Comparison of ENCODE assay signal across 1 fruit fly cellular context in genomic region chr3L:17652878-17653700, dm6.
TF ChIP-seq lines count a peak whose summit lies in the region.

No protein-coding gene starts in this region.

TF ChIP-seq in whole organism, embryonic, 481 proteins besides CTCF, POLR2A, EP300 and RAD21 (continued from another document and continues in another):
- TF ChIP-seq aop (GFP tag; IDR thresholded peaks at IDR 0.05; lab: Robert Waterston, UW) (no peak), CG12299 (tag; optimal IDR thresholded peaks at IDR 0.05; lab: Kevin White, UChicago) (peak; percentile 48), CG15269 (tag; optimal IDR thresholded peaks at IDR 0.05; lab: Kevin White, UChicago) (no peak), mirr (GFP tag; optimal IDR thresholded peaks at IDR 0.05; lab: Kevin White, UChicago) (no peak), dan (GFP tag; IDR thresholded peaks at IDR 0.05; lab: Robert Waterston, UW) (no peak), gcm2 (GFP tag; optimal IDR thresholded peaks at IDR 0.05; lab: Kevin White, UChicago) (no peak), jigr1 (GFP tag; IDR thresholded peaks at IDR 0.05; lab: Robert Waterston, UW) (no peak), bcd (GFP tag; optimal IDR thresholded peaks at IDR 0.05; lab: Kevin White, UChicago) (peak; percentile 81), grau (tag; optimal IDR thresholded peaks at IDR 0.05; lab: Kevin White, UChicago) (peak; percentile 88), CG11504 (tag; optimal IDR thresholded peaks at IDR 0.05; lab: Kevin White, UChicago) (peak; percentile 55), NK7.1 (GFP tag; optimal IDR thresholded peaks at IDR 0.05; lab: Kevin White, UChicago) (peak; percentile 44), CG2202 (tag; optimal IDR thresholded peaks at IDR 0.05; lab: Kevin White, UChicago) (peak; percentile 41), sug (tag; optimal IDR thresholded peaks at IDR 0.05; lab: Kevin White, UChicago) (no peak), NC2β (GFP tag; optimal IDR thresholded peaks at IDR 0.05; lab: Kevin White, UChicago) (peak; percentile 82), CG10147 (GFP tag; optimal IDR thresholded peaks at IDR 0.05; lab: Kevin White, UChicago) (no peak), CG18764 (GFP tag; optimal IDR thresholded peaks at IDR 0.05; lab: Kevin White, UChicago) (peak; percentile 44), Mes4 (GFP tag; optimal IDR thresholded peaks at IDR 0.05; lab: Kevin White, UChicago) (no peak), Gug (GFP tag; IDR thresholded peaks at IDR 0.05; lab: Robert Waterston, UW) (no peak), kni (GFP tag; optimal IDR thresholded peaks at IDR 0.05; lab: Kevin White, UChicago) (peak; percentile 94), CG7963 (GFP tag; IDR thresholded peaks at IDR 0.05; lab: Robert Waterston, UW; ENCODE audit: partially characterized antibody) (no peak), CG18476 (GFP tag; optimal IDR thresholded peaks at IDR 0.05; lab: Kevin White, UChicago) (peak; percentile 12), CG42726 (GFP tag; IDR thresholded peaks at IDR 0.05; lab: Robert Waterston, UW; ENCODE audit: partially characterized antibody) (no peak), odd (GFP tag; optimal IDR thresholded peaks at IDR 0.05; lab: Kevin White, UChicago) (peak; percentile 49), cato (GFP tag; optimal IDR thresholded peaks at IDR 0.05; lab: Kevin White, UChicago; ENCODE audit: borderline replicate concordance) (no peak), unpg (GFP tag; optimal IDR thresholded peaks at IDR 0.05; lab: Kevin White, UChicago) (peak; percentile 27), tio (GFP tag; optimal IDR thresholded peaks at IDR 0.05; lab: Kevin White, UChicago) (no peak), Scr (GFP tag; IDR thresholded peaks at IDR 0.05; lab: Robert Waterston, UW; ENCODE audit: partially characterized antibody) (no peak), HmgZ (tag; optimal IDR thresholded peaks at IDR 0.05; lab: Kevin White, UChicago) (no peak), tgo (GFP tag; IDR thresholded peaks at IDR 0.05; lab: Robert Waterston, UW) (peak; percentile 33; the same call in 2 of the 3 replicates), Sox100B (GFP tag; optimal IDR thresholded peaks at IDR 0.05; lab: Kevin White, UChicago) (peak; percentile 67), CG5180 (GFP tag; optimal IDR thresholded peaks at IDR 0.05; lab: Kevin White, UChicago) (peak; percentile 64), tx (GFP tag; optimal IDR thresholded peaks at IDR 0.05; lab: Kevin White, UChicago) (no peak), da (GFP tag; optimal IDR thresholded peaks at IDR 0.05; lab: Kevin White, UChicago) (peak; percentile 33), exex (tag; optimal IDR thresholded peaks at IDR 0.05; lab: Kevin White, UChicago) (peak; percentile 4), dimm (GFP tag; IDR thresholded peaks at IDR 0.05; lab: Robert Waterston, UW) (no peak), CG12071 (GFP tag; optimal IDR thresholded peaks at IDR 0.05; lab: Kevin White, UChicago) (peak; percentile 37), CG12391 (tag; optimal IDR thresholded peaks at IDR 0.05; lab: Kevin White, UChicago) (no peak), Mrtf (GFP tag; IDR thresholded peaks at IDR 0.05; lab: Robert Waterston, UW) (peak; percentile 28; the same call in 1 of the 3 replicates), Bdp1 (GFP tag; optimal IDR thresholded peaks at IDR 0.05; lab: Kevin White, UChicago) (no peak), CG2875 (GFP tag; optimal IDR thresholded peaks at IDR 0.05; lab: Kevin White, UChicago) (peak; percentile 75), CG7372 (GFP tag; IDR thresholded peaks at IDR 0.05; lab: Robert Waterston, UW) (no peak), gce (GFP tag; IDR thresholded peaks at IDR 0.05; lab: Robert Waterston, UW) (peak; percentile 78), pros (GFP tag; optimal IDR thresholded peaks at IDR 0.05; lab: Kevin White, UChicago) (peak; percentile 81), CG34224 (GFP tag; IDR thresholded peaks at IDR 0.05; lab: Robert Waterston, UW; ENCODE audit: partially characterized antibody) (no peak), fd3F (GFP tag; optimal IDR thresholded peaks at IDR 0.05; lab: Kevin White, UChicago) (no peak), CG10959 (GFP tag; IDR thresholded peaks at IDR 0.05; lab: Robert Waterston, UW) (no peak; the same call in 1 of the 2 replicates), insv (GFP tag; optimal IDR thresholded peaks at IDR 0.05; lab: Kevin White, UChicago) (no peak), ems (GFP tag; optimal IDR thresholded peaks at IDR 0.05; lab: Kevin White, UChicago) (no peak), Sox102F (GFP tag; optimal IDR thresholded peaks at IDR 0.05; lab: Kevin White, UChicago) (peak; percentile 60), CG17568 (GFP tag; optimal IDR thresholded peaks at IDR 0.05; lab: Kevin White, UChicago) (peak; percentile 66), ftz-f1 (GFP tag; optimal IDR thresholded peaks at IDR 0.05; lab: Kevin White, UChicago) (peak; percentile 2), E2f1 (GFP tag; IDR thresholded peaks at IDR 0.05; lab: Robert Waterston, UW) (peak; percentile 71; the same call in 1 of the 2 replicates), gem (tag; optimal IDR thresholded peaks at IDR 0.05; lab: Kevin White, UChicago) (peak; percentile 54), CG14667 (GFP tag; IDR thresholded peaks at IDR 0.05; lab: Robert Waterston, UW) (peak; percentile 43; the same call in 1 of the 2 replicates), Xrp1 (GFP tag; IDR thresholded peaks at IDR 0.05; lab: Robert Waterston, UW) (peak; percentile 86), CG12155 (GFP tag; optimal IDR thresholded peaks at IDR 0.05; lab: Kevin White, UChicago) (no peak), CG14965 (GFP tag; optimal IDR thresholded peaks at IDR 0.05; lab: Kevin White, UChicago; ENCODE audit: borderline replicate concordance) (peak; percentile 29), CG6272 (GFP tag; IDR thresholded peaks at IDR 0.05; lab: Robert Waterston, UW) (no peak), en (GFP tag; optimal IDR thresholded peaks at IDR 0.05; lab: Kevin White, UChicago) (no peak), CG10565 (GFP tag; optimal IDR thresholded peaks at IDR 0.05; lab: Kevin White, UChicago) (peak; percentile 1), dmrt99B (tag; optimal IDR thresholded peaks at IDR 0.05; lab: Kevin White, UChicago) (peak; percentile 34), Gsc (GFP tag; IDR thresholded peaks at IDR 0.05; lab: Robert Waterston, UW) (no peak), CG5245 (GFP tag; optimal IDR thresholded peaks at IDR 0.05; lab: Kevin White, UChicago) (peak; percentile 29), fru (optimal IDR thresholded peaks at IDR 0.05; lab: Kevin White, UChicago) (no peak), CG14860 (GFP tag; IDR thresholded peaks at IDR 0.05; lab: Robert Waterston, UW; ENCODE audit: partially characterized antibody) (no peak), vvl (GFP tag; IDR thresholded peaks at IDR 0.05; lab: Robert Waterston, UW) (peak; percentile 74), h (optimal IDR thresholded peaks at IDR 0.05; lab: Kevin White, UChicago) (no peak), ind (GFP tag; optimal IDR thresholded peaks at IDR 0.05; lab: Kevin White, UChicago) (no peak), CG17912 (GFP tag; optimal IDR thresholded peaks at IDR 0.05; lab: Kevin White, UChicago) (no peak), zen (tag; optimal IDR thresholded peaks at IDR 0.05; lab: Kevin White, UChicago) (no peak), Blimp-1 (GFP tag; optimal IDR thresholded peaks at IDR 0.05; lab: Kevin White, UChicago) (peak; percentile 67), CG17829 (tag; optimal IDR thresholded peaks at IDR 0.05; lab: Kevin White, UChicago) (no peak), PHDP (tag; optimal IDR thresholded peaks at IDR 0.05; lab: Kevin White, UChicago) (peak; percentile 54), Rfx (GFP tag; IDR thresholded peaks at IDR 0.05; lab: Robert Waterston, UW) (peak; percentile 85), corto (GFP tag; optimal IDR thresholded peaks at IDR 0.05; lab: Kevin White, UChicago) (no peak), CG8359 (GFP tag; optimal IDR thresholded peaks at IDR 0.05; lab: Kevin White, UChicago; ENCODE audit: borderline replicate concordance) (no peak), E2f2 (GFP tag; IDR thresholded peaks at IDR 0.05; lab: Robert Waterston, UW) (no peak), CG16779 (GFP tag; IDR thresholded peaks at IDR 0.05; lab: Robert Waterston, UW) (peak; percentile 78), CG8478 (optimal IDR thresholded peaks at IDR 0.05; lab: Kevin White, UChicago) (no peak), CG12219 (GFP tag; optimal IDR thresholded peaks at IDR 0.05; lab: Kevin White, UChicago) (no peak), trh (GFP tag; optimal IDR thresholded peaks at IDR 0.05; lab: Kevin White, UChicago) (no peak), CG3995 (GFP tag; optimal IDR thresholded peaks at IDR 0.05; lab: Kevin White, UChicago) (no peak), vnd (GFP tag; IDR thresholded peaks at IDR 0.05; lab: Robert Waterston, UW; ENCODE audit: partially characterized antibody) (no peak), yki (optimal IDR thresholded peaks at IDR 0.05; lab: Kevin White, UChicago) (no peak), peb (GFP tag; IDR thresholded peaks at IDR 0.05; lab: Robert Waterston, UW) (no peak), ap (GFP tag; IDR thresholded peaks at IDR 0.05; lab: Robert Waterston, UW) (no peak), CG13296 (GFP tag; optimal IDR thresholded peaks at IDR 0.05; lab: Kevin White, UChicago) (peak; percentile 57), lbe (GFP tag; optimal IDR thresholded peaks at IDR 0.05; lab: Kevin White, UChicago) (peak; percentile 88), B-H1 (GFP tag; IDR thresholded peaks at IDR 0.05; lab: Robert Waterston, UW) (peak; percentile 52; the same call in 1 of the 3 replicates), CG9876 (GFP tag; optimal IDR thresholded peaks at IDR 0.05; lab: Kevin White, UChicago) (no peak), CG16815 (GFP tag; optimal IDR thresholded peaks at IDR 0.05; lab: Kevin White, UChicago) (no peak), hth (optimal IDR thresholded peaks at IDR 0.05; lab: Kevin White, UChicago) (no peak), BtbVII (GFP tag; optimal IDR thresholded peaks at IDR 0.05; lab: Kevin White, UChicago) (peak; percentile 69), Rx (GFP tag; IDR thresholded peaks at IDR 0.05; lab: Robert Waterston, UW) (no peak; the same call in 1 of the 2 replicates), CG11085 (GFP tag; IDR thresholded peaks at IDR 0.05; lab: Robert Waterston, UW) (0 out of 2 replicates have a peak, but pooled peaks have one; percentile 25), gsb-n (tag; optimal IDR thresholded peaks at IDR 0.05; lab: Kevin White, UChicago) (peak; percentile 8), CG4820 (GFP tag; optimal IDR thresholded peaks at IDR 0.05; lab: Kevin White, UChicago) (peak; percentile 45), CG6689 (GFP tag; IDR thresholded peaks at IDR 0.05; lab: Robert Waterston, UW) (peak; percentile 61), Meics (GFP tag; optimal IDR thresholded peaks at IDR 0.05; lab: Kevin White, UChicago) (peak; percentile 63), Optix (GFP tag; IDR thresholded peaks at IDR 0.05; lab: Robert Waterston, UW) (no peak), lilli (GFP tag; optimal IDR thresholded peaks at IDR 0.05; lab: Kevin White, UChicago) (no peak), Nf-YB (GFP tag; optimal IDR thresholded peaks at IDR 0.05; lab: Kevin White, UChicago) (no peak), D (optimal IDR thresholded peaks at IDR 0.05; lab: Kevin White, UChicago) (no peak), D (GFP tag; optimal IDR thresholded peaks at IDR 0.05; lab: Kevin White, UChicago) (peak; percentile 85), CG2116 (GFP tag; optimal IDR thresholded peaks at IDR 0.05; lab: Kevin White, UChicago) (no peak), CG12942 (GFP tag; optimal IDR thresholded peaks at IDR 0.05; lab: Kevin White, UChicago) (no peak), z (GFP tag; IDR thresholded peaks at IDR 0.05; lab: Robert Waterston, UW) (peak; percentile 71; the same call in 2 of the 3 replicates), tna (GFP tag; IDR thresholded peaks at IDR 0.05; lab: Robert Waterston, UW; ENCODE audit: partially characterized antibody) (no peak), stc (GFP tag; IDR thresholded peaks at IDR 0.05; lab: Robert Waterston, UW) (peak; percentile 61), CG7786 (GFP tag; optimal IDR thresholded peaks at IDR 0.05; lab: Kevin White, UChicago) (no peak), p53 (GFP tag; optimal IDR thresholded peaks at IDR 0.05; lab: Kevin White, UChicago) (no peak), gt (GFP tag; IDR thresholded peaks at IDR 0.05; lab: Robert Waterston, UW) (no peak), kah (GFP tag; optimal IDR thresholded peaks at IDR 0.05; lab: Kevin White, UChicago) (no peak), ssp (GFP tag; IDR thresholded peaks at IDR 0.05; lab: Robert Waterston, UW) (no peak), maf-S (GFP tag; optimal IDR thresholded peaks at IDR 0.05; lab: Kevin White, UChicago) (no peak), Dref (GFP tag; IDR thresholded peaks at IDR 0.05; lab: Robert Waterston, UW) (no peak), danr (GFP tag; IDR thresholded peaks at IDR 0.05; lab: Robert Waterston, UW) (no peak), CG17385 (GFP tag; optimal IDR thresholded peaks at IDR 0.05; lab: Kevin White, UChicago) (no peak), bbx (GFP tag; IDR thresholded peaks at IDR 0.05; lab: Robert Waterston, UW; ENCODE audit: partially characterized antibody) (0 out of 2 replicates have a peak, but pooled peaks have one; percentile 28), Atf3 (GFP tag; optimal IDR thresholded peaks at IDR 0.05; lab: Kevin White, UChicago) (no peak), HmgD (GFP tag; optimal IDR thresholded peaks at IDR 0.05; lab: Kevin White, UChicago) (no peak), tap (tag; optimal IDR thresholded peaks at IDR 0.05; lab: Kevin White, UChicago) (no peak), CG34422 (GFP tag; IDR thresholded peaks at IDR 0.05; lab: Robert Waterston, UW) (peak; percentile 23; the same call in 1 of the 3 replicates), CG17186 (GFP tag; optimal IDR thresholded peaks at IDR 0.05; lab: Kevin White, UChicago) (no peak), MESR4 (GFP tag; optimal IDR thresholded peaks at IDR 0.05; lab: Kevin White, UChicago) (no peak), Dp (GFP tag; optimal IDR thresholded peaks at IDR 0.05; lab: Kevin White, UChicago) (no peak), fd64A (GFP tag; optimal IDR thresholded peaks at IDR 0.05; lab: Kevin White, UChicago) (peak; percentile 72), CG6854 (GFP tag; optimal IDR thresholded peaks at IDR 0.05; lab: Kevin White, UChicago) (no peak), Trl (optimal IDR thresholded peaks at IDR 0.05; lab: Kevin White, UChicago) (peak in 1 of 2 experiments; percentile 17), Trl (GFP tag; optimal IDR thresholded peaks at IDR 0.05; lab: Kevin White, UChicago) (peak; percentile 76), CG13287 (GFP tag; IDR thresholded peaks at IDR 0.05; lab: Robert Waterston, UW; ENCODE audit: partially characterized antibody) (no peak), Spps (tag; optimal IDR thresholded peaks at IDR 0.05; lab: Kevin White, UChicago) (peak; percentile 74), CG11695 (GFP tag; IDR thresholded peaks at IDR 0.05; lab: Robert Waterston, UW) (peak; percentile 76), ewg (GFP tag; optimal IDR thresholded peaks at IDR 0.05; lab: Kevin White, UChicago) (no peak)
